Worm (Caenorhabditis elegans): ENCODE results near the gene clec-66.

The clec-66 gene

DNA sequence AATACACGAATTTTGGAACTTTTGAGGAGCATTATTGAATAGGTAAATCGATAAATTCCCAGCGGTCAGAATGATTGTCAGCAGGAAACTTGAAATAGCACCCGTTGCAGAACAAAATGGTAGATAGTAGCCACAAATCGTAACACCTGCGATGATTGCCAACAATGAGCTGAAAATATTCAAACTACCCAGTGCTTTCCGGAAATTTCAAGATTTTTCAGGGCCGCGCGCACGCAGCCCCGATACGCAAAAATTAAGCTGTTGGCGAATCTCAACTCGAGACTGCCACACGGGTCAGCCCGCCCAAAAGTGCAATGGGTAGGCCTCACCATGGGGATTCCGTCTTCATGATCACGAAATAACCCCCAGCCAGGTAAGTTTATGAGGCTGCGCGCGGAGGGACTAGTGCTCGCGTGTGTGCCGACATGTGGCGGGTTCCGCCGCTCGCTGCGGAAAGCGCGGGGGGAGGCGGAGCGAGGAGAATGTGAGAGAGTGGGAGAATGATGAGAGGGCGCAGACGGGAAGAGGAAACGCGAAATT, 40.5 kb downstream of the clec-66 start (continued):
- peak; percentile 99 for TF ChIP-seq nhr-47 (tag; optimal IDR thresholded peaks at IDR 0.05)
- TF ChIP-seq ceh-82 (tag; optimal IDR thresholded peaks at IDR 0.05): peak; percentile 90 to 94 (median 92)
- TF ChIP-seq lin-13 (GFP tag; optimal IDR thresholded peaks at IDR 0.05): peak; percentile 86
- no peak for TF ChIP-seq nhr-28 (tag; optimal IDR thresholded peaks at IDR 0.05)
- peak; percentile 91 for TF ChIP-seq lin-39 (tag; optimal IDR thresholded peaks at IDR 0.05)
- peak; percentile 89 for TF ChIP-seq ceh-88 (GFP tag; IDR thresholded peaks at IDR 0.05)
- TF ChIP-seq Y116A8C.19 (tag; optimal IDR thresholded peaks at IDR 0.05; ENCODE audit: borderline replicate concordance): peak; percentile 34
- TF ChIP-seq ets-5 (GFP tag; IDR thresholded peaks at IDR 0.05): 0 out of 2 replicates have a peak, but pooled peaks have one; percentile 5
- peak; percentile 72 for TF ChIP-seq lir-3 (tag; optimal IDR thresholded peaks at IDR 0.05; ENCODE audit: poor library complexity)
- TF ChIP-seq elt-2 (tag; optimal IDR thresholded peaks at IDR 0.05): peak; percentile 96
- peak; percentile 97 for TF ChIP-seq sup-37 (GFP tag; optimal IDR thresholded peaks at IDR 0.05)
- TF ChIP-seq fkh-4 (tag; optimal IDR thresholded peaks at IDR 0.05; ENCODE audit: borderline replicate concordance): peak; percentile 44
- TF ChIP-seq pax-3 (tag; optimal IDR thresholded peaks at IDR 0.05): peak; percentile 93
- TF ChIP-seq elt-3 (tag; optimal IDR thresholded peaks at IDR 0.05): peak; percentile 31 to 82 (median 52)
- peak; percentile 88 for TF ChIP-seq jun-1 (tag; optimal IDR thresholded peaks at IDR 0.05)

DNA sequence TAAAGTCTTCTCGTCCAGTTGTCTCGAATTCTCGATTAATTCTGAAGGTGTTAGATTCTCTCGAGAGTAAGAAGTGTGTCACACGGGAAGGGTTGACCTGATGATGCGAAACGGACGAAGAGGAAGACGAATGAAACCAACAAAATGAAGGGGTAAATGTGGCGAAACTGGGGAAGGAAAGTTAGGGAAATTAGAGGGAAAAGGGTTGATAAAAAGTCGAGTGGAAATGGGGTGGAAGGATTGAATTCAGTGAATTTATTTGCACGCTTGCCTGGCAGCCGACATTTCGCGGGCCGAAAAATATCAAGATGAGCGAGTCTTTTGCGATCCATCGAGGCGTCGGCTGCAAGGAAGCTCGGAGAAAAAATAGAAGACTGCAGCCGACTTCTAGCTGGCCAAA, 44.0 kb downstream of the clec-66 start, which contains the start of gene F58G1.7:
F58G1.7 (minus strand) TSS at position 101 of the 400 bp plus-strand sequence.
- TF ChIP-seq sox-4 (tag; optimal IDR thresholded peaks at IDR 0.05): no peak
- TF ChIP-seq blmp-1 (tag; optimal IDR thresholded peaks at IDR 0.05): peak; percentile 50

DNA sequence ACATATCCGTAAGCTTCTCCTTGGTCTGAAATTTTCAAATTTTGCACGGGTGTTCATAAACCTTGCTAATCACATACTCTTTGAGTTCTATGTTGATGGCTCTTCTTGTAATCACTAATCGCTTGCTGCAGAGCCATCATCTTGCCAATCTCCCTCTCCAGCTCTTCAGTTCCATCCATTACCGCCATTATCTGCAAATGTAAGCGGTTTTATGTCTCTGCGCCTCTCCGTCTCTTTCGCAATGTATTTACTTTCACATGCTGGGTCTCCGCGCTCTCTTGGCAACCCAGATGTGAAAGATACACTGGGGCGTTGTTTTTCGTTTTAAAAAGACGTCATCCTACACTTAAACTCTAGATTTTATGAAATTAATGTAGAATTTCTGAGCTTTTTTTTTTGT, 49.1 kb downstream of the clec-66 start:
- TF ChIP-seq elt-3 (tag; optimal IDR thresholded peaks at IDR 0.05): peak in 1 of 6 experiments; percentile 25
- peak; percentile 60 for TF ChIP-seq nhr-71 (tag; optimal IDR thresholded peaks at IDR 0.05)
- no peak for TF ChIP-seq ama-1 (optimal IDR thresholded peaks at IDR 0.05)
- TF ChIP-seq xbp-1 (tag; optimal IDR thresholded peaks at IDR 0.05): peak; percentile 80
- peak; percentile 47 for TF ChIP-seq mep-1 (tag; optimal IDR thresholded peaks at IDR 0.05)
- no peak for TF ChIP-seq nhr-76 (tag; optimal IDR thresholded peaks at IDR 0.05)
- TF ChIP-seq skn-1 (tag; optimal IDR thresholded peaks at IDR 0.05): peak; percentile 57
- peak; percentile 41 for TF ChIP-seq fkh-8 (tag; optimal IDR thresholded peaks at IDR 0.05)
- no peak for TF ChIP-seq lir-3 (tag; optimal IDR thresholded peaks at IDR 0.05; ENCODE audit: poor library complexity)
- TF ChIP-seq hlh-17 (GFP tag; optimal IDR thresholded peaks at IDR 0.05; ENCODE audit: borderline replicate concordance): no peak
- TF ChIP-seq dsc-1 (tag; optimal IDR thresholded peaks at IDR 0.05): peak; percentile 1
- TF ChIP-seq zip-4 (GFP tag; optimal IDR thresholded peaks at IDR 0.05): no peak
- peak in 1 of 2 experiments; percentile 48 for TF ChIP-seq mdl-1 (tag; optimal IDR thresholded peaks at IDR 0.05)
- TF ChIP-seq swsn-7 (tag; optimal IDR thresholded peaks at IDR 0.05): peak; percentile 33
- peak; percentile 46 for TF ChIP-seq nhr-47 (tag; optimal IDR thresholded peaks at IDR 0.05)
- TF ChIP-seq snu-23 (GFP tag; optimal IDR thresholded peaks at IDR 0.05): peak; percentile 46
- peak; percentile 16 for TF ChIP-seq nhr-20 (tag; optimal IDR thresholded peaks at IDR 0.05)
- TF ChIP-seq snpc-4 (tag; optimal IDR thresholded peaks at IDR 0.05): peak; percentile 78
- TF ChIP-seq nhr-237 (tag; optimal IDR thresholded peaks at IDR 0.05): no peak
- TF ChIP-seq efl-1 (optimal IDR thresholded peaks at IDR 0.05): peak; percentile 59 to 73
- TF ChIP-seq efl-1 (GFP tag; optimal IDR thresholded peaks at IDR 0.05 in 1 of 2): peak in 1 of 2 experiments; percentile 41
- TF ChIP-seq C16A3.4 (tag; optimal IDR thresholded peaks at IDR 0.05): peak; percentile 17
- peak; percentile 56 for TF ChIP-seq blmp-1 (tag; optimal IDR thresholded peaks at IDR 0.05)
- peak in 2 of 3 experiments; percentile 23 to 36 for TF ChIP-seq ceh-82 (tag; optimal IDR thresholded peaks at IDR 0.05)
- peak; percentile 23 to 28 (median 27) for TF ChIP-seq dpl-1 (GFP tag; optimal IDR thresholded peaks at IDR 0.05)
- TF ChIP-seq lin-35 (GFP tag; optimal IDR thresholded peaks at IDR 0.05): peak in 1 of 2 experiments; percentile 44
- no peak for TF ChIP-seq tbx-2 (tag; optimal IDR thresholded peaks at IDR 0.05)
- peak; percentile 24 to 60 for TF ChIP-seq lsy-2 (tag; optimal IDR thresholded peaks at IDR 0.05)
- TF ChIP-seq unc-130 (tag; optimal IDR thresholded peaks at IDR 0.05): peak; percentile 26
- TF ChIP-seq rnt-1 (tag; optimal IDR thresholded peaks at IDR 0.05): peak; percentile 81

Measured in whole organism, L1 larva.